Fruit fly (Drosophila melanogaster) whole organism: ENCODE results near the gene CG34338.

Experiments used
- CG8478 ChIP-seq: fragments of >200 bp; optimal IDR thresholded peaks from 2 replicates; lab custom pipeline; 2018; ENCODE audit warnings: inconsistent platforms
- Dll ChIP-seq: fragments of >200 bp; optimal IDR thresholded peaks from 2 replicates; lab custom pipeline; 2017
- pan ChIP-seq: fragments of >200 bp; optimal IDR thresholded peaks from 2 replicates; lab custom pipeline; 2017
- psq ChIP-seq: fragments of >200 bp; optimal IDR thresholded peaks from 2 replicates; lab custom pipeline; 2017
- usp ChIP-seq: fragments of >200 bp; optimal IDR thresholded peaks from 2 replicates; lab custom pipeline; 2017; ENCODE audit warnings: missing biosample characterization, missing genetic modification characterization, mixed read lengths

dm6 chrX:7764682-7765081, 3.9 kb upstream of the CG34338 start, which contains the start of gene Ir7a:
- TF ChIP-seq CG8478 (lab: Kevin White, UChicago) (no peak), Dll (no peak), usp (GFP tag; lab: Kevin White, UChicago) (no peak), pan (lab: Kevin White, UChicago) (no peak), psq (no peak)
